Worm (Caenorhabditis elegans) whole organism, L4 larva: ENCODE measurements around the gene nhr-12.

Experiments
- Y48G9A.11 ChIP-seq: fragments of 200-800 bp; sonication (Bioruptor generic); IDR thresholded peaks from 2 replicates; pipeline ENCODE4 v1.3.6; 2022; ENCODE audit warnings: missing genetic modification reagents, missing genetic modification characterization, missing compliant biosample characterization
- Y5F2A.4 ChIP-seq: fragments of 200-800 bp; sonication (Bioruptor generic); optimal IDR thresholded peaks from 2 replicates; lab custom pipeline; 2018; ENCODE audit warnings: mild to moderate bottlenecking, missing genetic modification characterization, missing compliant biosample characterization
- ama-1 ChIP-seq: fragments of 150-350 bp; optimal IDR thresholded peaks from 2 replicates; lab custom pipeline; 2014; ENCODE audit warnings: inconsistent platforms, mixed read lengths
- ces-1 ChIP-seq: fragments of 150-350 bp; sonication (generic microtip); optimal IDR thresholded peaks from 4 replicates; lab custom pipeline; 2014; ENCODE audit warnings: missing biosample characterization, missing genetic modification reagents, missing genetic modification characterization
- nhr-11 ChIP-seq: fragments of 150-350 bp; optimal IDR thresholded peaks from 2 replicates; lab custom pipeline; 2014; ENCODE audit warnings: missing biosample characterization, missing genetic modification characterization
- pha-4 ChIP-seq, 2 experiments: fragments of 150-350 bp in 1 of 2; fragments of 200-800 bp in 1 of 2; sonication (Bioruptor generic) in 1 of 2; IDR thresholded peaks in 1 of 2; optimal IDR thresholded peaks in 1 of 2; 2 replicates each; pipeline versions ENCODE4 v1.3.6 to Lab custom; 2014 to 2022; ENCODE audit warnings: missing genetic modification characterization in 2 of 2, missing genetic modification reagents in 2 of 2, missing biosample characterization in 1 of 2, missing compliant biosample characterization in 1 of 2
- skn-1 ChIP-seq: fragments of 150-350 bp; optimal IDR thresholded peaks from 2 replicates; lab custom pipeline; 2014; ENCODE audit warnings: missing biosample characterization, missing genetic modification characterization
- unc-62 ChIP-seq, 3 experiments: fragments of 150-350 bp in 1 of 3; sonication (generic microtip); optimal IDR thresholded peaks in 2 of 3; peaks in 1 of 3; 1 replicate in 1 of 3; 2 replicates in 2 of 3; lab custom pipeline; 2014 to 2017; ENCODE audit warnings: missing biosample characterization in 3 of 3, missing genetic modification characterization in 3 of 3, missing genetic modification reagents in 3 of 3, missing genotype in 1 of 3

- TF ChIP-seq ama-1 (lab: Kevin White, UChicago) (no peak), Y5F2A.4 (GFP tag; lab: Kevin White, UChicago) (no peak), pha-4 (GFP tag; IDR thresholded peaks at IDR 0.05; lab: Robert Waterston, UW) (no peak), pha-4 (tag; optimal IDR thresholded peaks at IDR 0.05; lab: Kevin White, UChicago) (no peak), skn-1 (tag; lab: Kevin White, UChicago) (no peak), ces-1 (GFP tag; lab: Kevin White, UChicago) (no peak), unc-62 (GFP tag; optimal IDR thresholded peaks at IDR 0.05 in 1 of 2; lab: Kevin White, UChicago) (no peak), unc-62 (tag; optimal IDR thresholded peaks at IDR 0.05; lab: Kevin White, UChicago) (no peak), Y48G9A.11 (GFP tag; lab: Robert Waterston, UW) (no peak), nhr-11 (tag; lab: Kevin White, UChicago) (no peak)
Observed at ce11 chrV:10114329-10114728, 30.5 kb upstream of the nhr-12 start, which contains the start of gene cht-5.
